Fruit fly (Drosophila melanogaster): ENCODE results near the gene CG3164.
A peak's percentile ranks its signal among the peaks of the same experiment; 100 is the strongest.

Gene CG3164

dm6 chr2L:158649-159257 lies 28.2 kb upstream of the CG3164 start, which contains the start of the genes CG33635 and spen (continued):
- TF ChIP-seq sisA (GFP tag; IDR thresholded peaks at IDR 0.05) (no peak), CG14860 (GFP tag; IDR thresholded peaks at IDR 0.05; ENCODE audit: partially characterized antibody) (no peak), CG30403 (GFP tag; optimal IDR thresholded peaks at IDR 0.05) (no peak), bigmax (GFP tag; optimal IDR thresholded peaks at IDR 0.05) (peak; percentile 48), Taf1 (GFP tag; IDR thresholded peaks at IDR 0.05) (no peak), Sin3A (optimal IDR thresholded peaks at IDR 0.05) (peak; percentile 29), phol (tag; optimal IDR thresholded peaks at IDR 0.05) (peak; percentile 21), CG13123 (GFP tag; optimal IDR thresholded peaks at IDR 0.05) (no peak), MTF-1 (GFP tag; optimal IDR thresholded peaks at IDR 0.05; ENCODE audit: borderline replicate concordance) (peak; percentile 4), ttk (GFP tag; IDR thresholded peaks at IDR 0.05) (no peak), CG15479 (GFP tag; optimal IDR thresholded peaks at IDR 0.05) (no peak), Bgb (GFP tag; IDR thresholded peaks at IDR 0.05; ENCODE audit: partially characterized antibody) (no peak), BtbVII (GFP tag; optimal IDR thresholded peaks at IDR 0.05) (peak; percentile 71), unc-4 (GFP tag; IDR thresholded peaks at IDR 0.05; ENCODE audit: partially characterized antibody) (no peak), scrt (GFP tag; optimal IDR thresholded peaks at IDR 0.05) (peak; percentile 16), exex (tag; optimal IDR thresholded peaks at IDR 0.05) (peak; percentile 61), Nf-YC (tag; optimal IDR thresholded peaks at IDR 0.05) (peak; percentile 45), stwl (tag; optimal IDR thresholded peaks at IDR 0.05) (peak; percentile 61), CG4707 (GFP tag; optimal IDR thresholded peaks at IDR 0.05) (peak; percentile 25), NC2β (GFP tag; optimal IDR thresholded peaks at IDR 0.05) (peak; percentile 37), Fer3 (tag; optimal IDR thresholded peaks at IDR 0.05) (peak; percentile 18), corto (GFP tag; optimal IDR thresholded peaks at IDR 0.05) (peak; percentile 49), Side (GFP tag; optimal IDR thresholded peaks at IDR 0.05) (peak; percentile 30), CG6854 (GFP tag; optimal IDR thresholded peaks at IDR 0.05) (peak; percentile 57), gro (GFP tag; optimal IDR thresholded peaks at IDR 0.05) (peak; percentile 28), CG30020 (tag; optimal IDR thresholded peaks at IDR 0.05) (peak; percentile 80), pros (GFP tag; optimal IDR thresholded peaks at IDR 0.05) (peak; percentile 59), CG10274 (GFP tag; optimal IDR thresholded peaks at IDR 0.05) (no peak), Camta (GFP tag; optimal IDR thresholded peaks at IDR 0.05) (no peak), yki (optimal IDR thresholded peaks at IDR 0.05) (no peak), YL-1 (GFP tag; optimal IDR thresholded peaks at IDR 0.05) (no peak), CG12071 (GFP tag; optimal IDR thresholded peaks at IDR 0.05) (peak; percentile 20), Fer1 (GFP tag; optimal IDR thresholded peaks at IDR 0.05) (peak; percentile 68), CG12391 (tag; optimal IDR thresholded peaks at IDR 0.05) (peak; percentile 57), shn (GFP tag; optimal IDR thresholded peaks at IDR 0.05) (peak; percentile 11), toy (GFP tag; IDR thresholded peaks at IDR 0.05) (no peak), Dfd (GFP tag; optimal IDR thresholded peaks at IDR 0.05) (no peak), schlank (tag; optimal IDR thresholded peaks at IDR 0.05) (peak; percentile 15), sug (tag; optimal IDR thresholded peaks at IDR 0.05) (peak; percentile 51), CG10209 (GFP tag; optimal IDR thresholded peaks at IDR 0.05) (peak; percentile 21), sd (tag; optimal IDR thresholded peaks at IDR 0.05) (peak; percentile 52), her (GFP tag; optimal IDR thresholded peaks at IDR 0.05) (peak; percentile 53), p53 (GFP tag; optimal IDR thresholded peaks at IDR 0.05) (peak; percentile 3), gsb-n (tag; optimal IDR thresholded peaks at IDR 0.05) (peak; percentile 16), CG17385 (GFP tag; optimal IDR thresholded peaks at IDR 0.05) (peak; percentile 56), CG17612 (GFP tag; IDR thresholded peaks at IDR 0.05) (no peak), HmgZ (tag; optimal IDR thresholded peaks at IDR 0.05) (peak; percentile 70), ssp (GFP tag; IDR thresholded peaks at IDR 0.05) (no peak), CG7839 (tag; optimal IDR thresholded peaks at IDR 0.05) (peak; percentile 4), CG34422 (GFP tag; IDR thresholded peaks at IDR 0.05) (no peak)

Measured in whole organism, embryonic.